Worm (Caenorhabditis elegans): Measurements from ENCODE around the gene ced-4.

ced-4 gene

ce11 chrIII:4861744-4862401 lies 9.7 kb downstream of the ced-4 start, which contains the start of the genes C35D10.10 and C35D10.5:
TSS of gene C35D10.10 (minus strand) at chrIII:4861794.
TSS of gene C35D10.5 (plus strand) at chrIII:4862351.
- TF ChIP-seq lin-15B (tag; optimal IDR thresholded peaks at IDR 0.05) (peak; percentile 1), fos-1 (tag; optimal IDR thresholded peaks at IDR 0.05) (no peak)

DNA sequence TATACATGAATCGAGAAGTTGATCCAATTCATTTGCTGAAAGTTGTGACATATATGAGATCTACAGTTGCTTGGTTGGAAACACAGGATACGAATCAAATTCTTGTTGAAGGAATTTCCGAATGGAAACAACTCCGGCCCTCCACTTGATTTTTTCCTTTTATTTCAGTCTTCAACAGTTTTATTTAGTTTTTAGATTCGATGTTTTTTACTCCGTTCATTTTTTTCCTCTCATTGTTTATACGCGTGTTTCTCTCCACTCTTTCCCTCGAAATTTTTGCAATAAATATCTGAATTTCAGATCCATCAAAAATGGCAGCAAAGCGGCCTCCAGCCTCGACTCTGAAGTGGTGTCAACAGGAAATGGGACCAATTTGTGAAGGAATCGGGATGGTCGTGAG lies 11.0 kb downstream of the ced-4 start, which contains the start of gene coq-8:
coq-8 (plus strand) TSS at position 301 of the 400 bp plus-strand sequence.
- TF ChIP-seq snpc-4 (tag; optimal IDR thresholded peaks at IDR 0.05) (no peak), eor-1 (tag; optimal IDR thresholded peaks at IDR 0.05) (no peak), nhr-76 (tag; optimal IDR thresholded peaks at IDR 0.05) (no peak), nhr-11 (tag; optimal IDR thresholded peaks at IDR 0.05) (no peak), ceh-28 (tag; optimal IDR thresholded peaks at IDR 0.05) (no peak), egl-5 (tag; optimal IDR thresholded peaks at IDR 0.05) (no peak), lin-15B (tag; optimal IDR thresholded peaks at IDR 0.05) (no peak), nhr-67 (tag; optimal IDR thresholded peaks at IDR 0.05) (no peak), sea-2 (GFP tag; optimal IDR thresholded peaks at IDR 0.05) (no peak), unc-62 (GFP tag; optimal IDR thresholded peaks at IDR 0.05) (no peak), unc-39 (tag; optimal IDR thresholded peaks at IDR 0.05) (no peak)

DNA sequence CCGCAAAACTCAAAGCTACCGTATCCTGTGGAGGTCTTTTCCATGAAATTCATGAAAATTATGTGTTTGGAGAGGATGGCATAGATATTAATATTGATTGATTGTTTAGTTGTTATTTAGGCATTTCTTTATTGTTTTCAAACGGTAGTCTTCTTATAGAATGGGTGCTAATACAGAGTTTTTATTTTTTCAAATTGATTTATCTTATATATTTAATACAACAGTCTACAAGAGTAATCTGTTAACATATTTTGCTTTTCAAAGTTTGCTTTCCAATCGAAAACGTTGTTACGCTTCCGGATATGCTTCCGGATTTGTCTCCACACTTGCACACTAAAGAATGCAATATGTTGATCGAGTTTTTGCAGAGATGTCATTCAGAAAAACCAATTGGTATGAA lies 14.6 kb downstream of the ced-4 start, which contains the start of gene C35D10.17:
C35D10.17 (plus strand) TSS at position 301 of the 400 bp plus-strand sequence.
- TF ChIP-seq zag-1 (tag; optimal IDR thresholded peaks at IDR 0.05) (no peak), daf-12 (tag; optimal IDR thresholded peaks at IDR 0.05) (no peak), lin-39 (tag; optimal IDR thresholded peaks at IDR 0.05) (no peak), snpc-4 (tag; optimal IDR thresholded peaks at IDR 0.05) (no peak), ztf-4 (tag; optimal IDR thresholded peaks at IDR 0.05) (no peak), elt-2 (tag; optimal IDR thresholded peaks at IDR 0.05) (no peak), fkh-10 (GFP tag; optimal IDR thresholded peaks at IDR 0.05) (no peak), tbx-2 (tag; optimal IDR thresholded peaks at IDR 0.05) (no peak), pha-4 (tag; optimal IDR thresholded peaks at IDR 0.05) (no peak), nhr-11 (tag; optimal IDR thresholded peaks at IDR 0.05) (no peak), nhr-23 (tag; optimal IDR thresholded peaks at IDR 0.05) (no peak), fkh-2 (tag; optimal IDR thresholded peaks at IDR 0.05) (no peak), skn-1 (tag; optimal IDR thresholded peaks at IDR 0.05) (no peak), nhr-28 (tag; optimal IDR thresholded peaks at IDR 0.05) (no peak), ceh-28 (tag; optimal IDR thresholded peaks at IDR 0.05) (no peak), fos-1 (tag; optimal IDR thresholded peaks at IDR 0.05) (no peak), egl-27 (tag; optimal IDR thresholded peaks at IDR 0.05) (no peak), ceh-9 (tag; optimal IDR thresholded peaks at IDR 0.05) (no peak)

DNA sequence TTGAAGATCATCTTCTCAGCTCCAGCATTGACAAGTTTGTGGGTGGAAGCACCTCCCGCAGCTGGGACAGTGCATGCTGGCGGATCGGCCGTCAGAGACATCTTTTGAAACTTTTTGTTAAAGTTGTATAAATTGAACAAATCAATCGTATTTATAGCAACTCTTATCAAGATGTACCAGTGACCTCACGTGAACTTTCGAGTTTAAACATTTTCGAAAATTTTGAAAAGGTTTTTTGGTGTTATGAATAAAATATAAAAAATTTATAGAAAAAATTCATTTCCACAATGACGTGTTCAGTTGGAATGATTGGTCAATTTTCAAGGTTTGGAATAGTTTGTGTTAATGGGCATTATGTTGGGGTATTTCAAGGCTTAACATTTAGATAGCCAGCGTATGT lies 16.5 kb downstream of the ced-4 start, which contains the start of the genes msd-4 and C35D10.3:
msd-4 (minus strand) TSS at position 101 of the 400 bp plus-strand sequence.
C35D10.3 (plus strand) TSS at position 279 of the 400 bp plus-strand sequence.
- TF ChIP-seq ceh-9 (tag; optimal IDR thresholded peaks at IDR 0.05) (no peak), fkh-10 (GFP tag; optimal IDR thresholded peaks at IDR 0.05) (no peak), mdl-1 (tag; optimal IDR thresholded peaks at IDR 0.05) (no peak), egl-5 (tag; optimal IDR thresholded peaks at IDR 0.05) (no peak), elt-3 (tag; optimal IDR thresholded peaks at IDR 0.05) (no peak), ZK546.5 (tag; optimal IDR thresholded peaks at IDR 0.05) (no peak), daf-12 (tag; optimal IDR thresholded peaks at IDR 0.05) (no peak), aly-2 (tag; optimal IDR thresholded peaks at IDR 0.05) (no peak), nfya-1 (tag; optimal IDR thresholded peaks at IDR 0.05; ENCODE audit: insufficient read depth) (no peak), nhr-23 (tag; optimal IDR thresholded peaks at IDR 0.05) (no peak)

DNA sequence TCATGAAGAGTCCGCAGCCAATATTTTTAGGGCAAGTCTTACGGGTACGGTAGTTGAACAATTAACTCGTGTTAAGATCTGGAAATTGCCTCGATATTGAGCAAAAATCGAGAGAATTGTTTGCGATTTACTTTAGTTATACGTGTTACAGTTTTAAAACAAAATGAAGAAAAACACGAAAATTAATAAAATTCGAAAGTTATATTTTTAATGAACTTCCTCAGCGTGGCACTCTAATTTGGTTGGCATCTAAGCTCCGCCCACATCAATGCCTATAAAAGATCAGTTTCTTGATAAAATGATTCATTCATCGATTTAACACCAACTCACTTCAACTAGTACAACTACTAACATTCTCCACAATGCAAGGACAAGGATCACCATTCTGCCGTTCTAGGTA lies 18.4 kb downstream of the ced-4 start, which contains the start of gene gipc-1:
gipc-1 (plus strand) TSS at position 301 of the 400 bp plus-strand sequence.
- TF ChIP-seq elt-3 (tag; optimal IDR thresholded peaks at IDR 0.05): no peak
- no peak for TF ChIP-seq tbx-2 (tag; optimal IDR thresholded peaks at IDR 0.05)
- no peak for TF ChIP-seq lin-39 (tag; optimal IDR thresholded peaks at IDR 0.05)
- TF ChIP-seq nfya-1 (tag; optimal IDR thresholded peaks at IDR 0.05; ENCODE audit: insufficient read depth): no peak
- no peak for TF ChIP-seq lsy-12 (tag; optimal IDR thresholded peaks at IDR 0.05)
- no peak for TF ChIP-seq nhr-28 (tag; optimal IDR thresholded peaks at IDR 0.05)
- TF ChIP-seq nhr-67 (tag; optimal IDR thresholded peaks at IDR 0.05): no peak
- no peak for TF ChIP-seq unc-62 (GFP tag; optimal IDR thresholded peaks at IDR 0.05)
- TF ChIP-seq ZK546.5 (tag; optimal IDR thresholded peaks at IDR 0.05): no peak
- TF ChIP-seq nhr-23 (tag; optimal IDR thresholded peaks at IDR 0.05): no peak
- no peak for TF ChIP-seq mml-1 (tag; optimal IDR thresholded peaks at IDR 0.05)
- TF ChIP-seq aly-2 (tag; optimal IDR thresholded peaks at IDR 0.05): no peak
- no peak for TF ChIP-seq skn-1 (tag; optimal IDR thresholded peaks at IDR 0.05)

Data from whole organism, L3 larva.